Fruit fly (Drosophila melanogaster) whole organism, wandering third instar larva: ENCODE measurements around the gene Trm7-32.
A peak's percentile ranks its signal among the peaks of the same experiment; 100 is the strongest.

Experiments used
- Abd-B ChIP-seq: fragments of >200 bp; optimal IDR thresholded peaks from 2 replicates; lab custom pipeline; 2017; ENCODE audit warnings: missing biosample characterization, missing genetic modification characterization
- CG32264 ChIP-seq: fragments of 200-800 bp; sonication (Bioruptor generic); optimal IDR thresholded peaks from 2 replicates; lab custom pipeline; 2016; ENCODE audit warnings: missing biosample characterization, missing genetic modification characterization
- CG9705 ChIP-seq: fragments of 200-800 bp; sonication (Bioruptor generic); optimal IDR thresholded peaks from 2 replicates; lab custom pipeline; 2018; ENCODE audit warnings: missing biosample characterization, mild to moderate bottlenecking, missing genetic modification characterization
- CrebA ChIP-seq: fragments of 200-800 bp; sonication (Bioruptor generic); optimal IDR thresholded peaks from 2 replicates; lab custom pipeline; 2016; ENCODE audit warnings: missing biosample characterization, mild to moderate bottlenecking, missing genetic modification characterization, borderline replicate concordance
- Dfd ChIP-seq: fragments of >200 bp; optimal IDR thresholded peaks from 2 replicates; lab custom pipeline; 2017; ENCODE audit warnings: missing biosample characterization, missing genetic modification characterization
- Dif ChIP-seq: fragments of 200-275, 200-300 bp; sonication (Bioruptor generic); optimal IDR thresholded peaks from 2 replicates; lab custom pipeline; 2018; ENCODE audit warnings: missing biosample characterization, missing genetic modification characterization; ENCODE audit not compliant: partially characterized antibody
- GATAd ChIP-seq: sonication (Bioruptor generic); optimal IDR thresholded peaks from 2 replicates; lab custom pipeline; 2016; ENCODE audit warnings: missing biosample characterization, missing genetic modification characterization
- HLH106 ChIP-seq: fragments of 200-800 bp; optimal IDR thresholded peaks from 3 replicates; lab custom pipeline; 2019; ENCODE audit warnings: missing biosample characterization, mild to moderate bottlenecking, missing genetic modification characterization, moderate library complexity
- Hnf4 ChIP-seq: fragments of 200-800 bp; sonication (Bioruptor generic); optimal IDR thresholded peaks from 2 replicates; lab custom pipeline; 2016; ENCODE audit warnings: missing biosample characterization, mild to moderate bottlenecking, missing genetic modification characterization
- Hr78 ChIP-seq: fragments of >200 bp; optimal IDR thresholded peaks from 2 replicates; lab custom pipeline; 2017; ENCODE audit warnings: missing biosample characterization, missing genetic modification characterization
- Hr83 ChIP-seq: fragments of 200-300 bp; sonication (Bioruptor generic); optimal IDR thresholded peaks from 2 replicates; lab custom pipeline; 2016; ENCODE audit warnings: missing biosample characterization, mild to moderate bottlenecking, missing genetic modification characterization, moderate library complexity; ENCODE audit not compliant: poor library complexity, severe bottlenecking
- Jra ChIP-seq: sonication (Bioruptor generic); optimal IDR thresholded peaks from 2 replicates; lab custom pipeline; 2016; ENCODE audit warnings: missing biosample characterization, missing genetic modification characterization
- Mio ChIP-seq: sonication (Bioruptor generic); optimal IDR thresholded peaks from 2 replicates; lab custom pipeline; 2016; ENCODE audit warnings: missing biosample characterization, missing genetic modification characterization
- Myc ChIP-seq: fragments of >200 bp; optimal IDR thresholded peaks from 2 replicates; lab custom pipeline; 2017
- N ChIP-seq: fragments of >200 bp; optimal IDR thresholded peaks from 2 replicates; lab custom pipeline; 2018; ENCODE audit warnings: missing biosample characterization, missing external identifiers, missing genetic modification characterization
- OdsH ChIP-seq: fragments of 200-800 bp; sonication (Bioruptor generic); optimal IDR thresholded peaks from 2 replicates; lab custom pipeline; 2016; ENCODE audit warnings: missing biosample characterization, mild to moderate bottlenecking, missing genetic modification characterization
- Rel ChIP-seq, 2 experiments: fragments of 200-800 bp; sonication (Bioruptor generic) in 1 of 2; optimal IDR thresholded peaks; 2 replicates in 1 of 2; 3 replicates in 1 of 2; lab custom pipeline; 2016 to 2019; ENCODE audit warnings: mild to moderate bottlenecking in 2 of 2, missing biosample characterization in 2 of 2, missing genetic modification characterization in 2 of 2, moderate library complexity in 1 of 2
- Sp1 ChIP-seq: fragments of 200-800 bp; sonication (Bioruptor generic); optimal IDR thresholded peaks from 3 replicates; lab custom pipeline; 2019; ENCODE audit warnings: missing biosample characterization, mild to moderate bottlenecking, missing genetic modification characterization, moderate library complexity
- Vsx2 ChIP-seq: fragments of 200-300, 225-300 bp; sonication (Bioruptor generic); optimal IDR thresholded peaks from 2 replicates; lab custom pipeline; 2018; ENCODE audit warnings: missing biosample characterization, missing genetic modification characterization; ENCODE audit not compliant: partially characterized antibody
- br ChIP-seq: fragments of 200-800 bp; sonication (Bioruptor generic); optimal IDR thresholded peaks from 2 replicates; lab custom pipeline; 2016; ENCODE audit warnings: missing biosample characterization, missing genetic modification characterization
- dl ChIP-seq, 2 experiments: fragments of 175-275, 200-275 bp in 1 of 2; fragments of 200-275 bp in 1 of 2; sonication (Bioruptor generic); optimal IDR thresholded peaks; lab custom pipeline; 2018; ENCODE audit warnings: mild to moderate bottlenecking in 2 of 2, missing biosample characterization in 2 of 2, missing genetic modification characterization in 2 of 2, moderate library complexity in 2 of 2; ENCODE audit not compliant: partially characterized antibody in 2 of 2, insufficient read depth in 1 of 2
- dmrt93B ChIP-seq: fragments of 200-800 bp; sonication (Bioruptor generic); optimal IDR thresholded peaks from 2 replicates; lab custom pipeline; 2018; ENCODE audit warnings: missing biosample characterization, mild to moderate bottlenecking, missing genetic modification characterization
- dsf ChIP-seq: sonication (Bioruptor generic); optimal IDR thresholded peaks from 2 replicates; lab custom pipeline; 2016; ENCODE audit warnings: missing biosample characterization, missing genetic modification characterization, borderline replicate concordance
- ey ChIP-seq: fragments of 200-800 bp; sonication (Bioruptor generic); optimal IDR thresholded peaks from 2 replicates; lab custom pipeline; 2016; ENCODE audit warnings: missing biosample characterization, missing genetic modification characterization
- foxo ChIP-seq, 2 experiments: fragments of 200-800 bp; sonication (Bioruptor generic); optimal IDR thresholded peaks; 2 replicates in 1 of 2; 3 replicates in 1 of 2; lab custom pipeline; 2016 to 2017; ENCODE audit warnings: missing biosample characterization in 2 of 2, missing genetic modification characterization in 2 of 2
- fru ChIP-seq: fragments of 200-800 bp; sonication (Bioruptor generic); optimal IDR thresholded peaks from 3 replicates; lab custom pipeline; 2016; ENCODE audit warnings: missing biosample characterization, mild to moderate bottlenecking, missing genetic modification characterization
- h ChIP-seq: fragments of 200-800 bp; sonication (Bioruptor generic); optimal IDR thresholded peaks from 3 replicates; lab custom pipeline; 2016; ENCODE audit warnings: missing biosample characterization, mild to moderate bottlenecking, missing genetic modification characterization
- jim ChIP-seq: fragments of 175-275, 200-325 bp; sonication (Bioruptor generic); optimal IDR thresholded peaks from 2 replicates; lab custom pipeline; 2016; ENCODE audit warnings: missing biosample characterization, mild to moderate bottlenecking, missing genetic modification characterization
- lola ChIP-seq: fragments of >200 bp; optimal IDR thresholded peaks from 2 replicates; lab custom pipeline; 2017; ENCODE audit warnings: missing biosample characterization, missing genetic modification characterization
- pan ChIP-seq: fragments of >200 bp; optimal IDR thresholded peaks from 2 replicates; lab custom pipeline; 2017
- psq ChIP-seq: fragments of 200-800 bp; sonication (Bioruptor generic); optimal IDR thresholded peaks from 3 replicates; lab custom pipeline; 2017; ENCODE audit warnings: missing biosample characterization, mild to moderate bottlenecking, missing genetic modification characterization, moderate library complexity
- rgr ChIP-seq: fragments of 200-800 bp; sonication (Bioruptor generic); optimal IDR thresholded peaks from 3 replicates; lab custom pipeline; 2016; ENCODE audit warnings: missing biosample characterization, mild to moderate bottlenecking, missing genetic modification characterization
- sage ChIP-seq: fragments of 200-800 bp; sonication (Bioruptor generic); optimal IDR thresholded peaks from 2 replicates; lab custom pipeline; 2016; ENCODE audit warnings: missing biosample characterization, mild to moderate bottlenecking, missing genetic modification characterization
- sv ChIP-seq: fragments of 200-800 bp; sonication (Bioruptor generic); optimal IDR thresholded peaks from 3 replicates; lab custom pipeline; 2016; ENCODE audit warnings: missing biosample characterization, missing genetic modification characterization
- tai ChIP-seq: sonication (Bioruptor generic); optimal IDR thresholded peaks from 2 replicates; lab custom pipeline; 2016; ENCODE audit warnings: missing biosample characterization, missing genetic modification characterization
- usp ChIP-seq: fragments of >200 bp; optimal IDR thresholded peaks from 2 replicates; lab custom pipeline; 2017; ENCODE audit warnings: missing biosample characterization, missing genetic modification characterization
- woc ChIP-seq: sonication (Bioruptor generic); optimal IDR thresholded peaks from 2 replicates; lab custom pipeline; 2016; ENCODE audit warnings: missing biosample characterization, mild to moderate bottlenecking, missing genetic modification characterization

Gene Trm7-32

dm6 chr3R:17066077-17066476, 25.6 kb downstream of the Trm7-32 start:
- TF ChIP-seq Hr83 (GFP tag; lab: Kevin White, UChicago) = no peak
- TF ChIP-seq h (GFP tag; lab: Kevin White, UChicago) = no peak
- no peak for TF ChIP-seq Abd-B (GFP tag; lab: Kevin White, UChicago)
- TF ChIP-seq ey (GFP tag; lab: Kevin White, UChicago) = no peak
- TF ChIP-seq Dif = no peak
- no peak for TF ChIP-seq CG9705 (GFP tag; lab: Kevin White, UChicago)
- TF ChIP-seq GATAd (GFP tag; lab: Kevin White, UChicago) = no peak
- TF ChIP-seq woc (GFP tag; lab: Kevin White, UChicago) = no peak
- no peak for TF ChIP-seq Hr78 (GFP tag; lab: Kevin White, UChicago)
- TF ChIP-seq foxo (GFP tag; optimal IDR thresholded peaks at IDR 0.05; lab: Kevin White, UChicago) = no peak
- TF ChIP-seq sv (GFP tag; lab: Kevin White, UChicago) = no peak

- TF ChIP-seq psq (GFP tag; lab: Kevin White, UChicago) (no peak), Mio (GFP tag; lab: Kevin White, UChicago) (no peak), Vsx2 (GFP tag; lab: Kevin White, UChicago) (no peak), OdsH (GFP tag; lab: Kevin White, UChicago) (no peak), Jra (GFP tag; lab: Kevin White, UChicago) (no peak), pan (lab: Kevin White, UChicago) (no peak), Rel (GFP tag; optimal IDR thresholded peaks at IDR 0.05; lab: Kevin White, UChicago) (no peak), Rel (tag; optimal IDR thresholded peaks at IDR 0.05; lab: Kevin White, UChicago) (no peak), sv (GFP tag; lab: Kevin White, UChicago) (no peak), Dif (no peak), ey (GFP tag; lab: Kevin White, UChicago) (no peak), dsf (no peak), HLH106 (tag; lab: Kevin White, UChicago) (no peak), h (GFP tag; lab: Kevin White, UChicago) (no peak), Myc (lab: Kevin White, UChicago) (no peak)
- TF ChIP-seq, all 38 proteins: peak for 0
Measured at dm6 chr3R:17066828-17067430, 26.4 kb downstream of the Trm7-32 start.

- TF ChIP-seq Hr83 (GFP tag; lab: Kevin White, UChicago) = peak; percentile 5
- peak; percentile 62 for TF ChIP-seq h (GFP tag; lab: Kevin White, UChicago)
- TF ChIP-seq br (GFP tag; lab: Kevin White, UChicago) = no peak
Measured at dm6 chr3R:17067721-17068120, 27.2 kb downstream of the Trm7-32 start.

- TF ChIP-seq CG9705 (GFP tag; lab: Kevin White, UChicago) = no peak
- TF ChIP-seq Rel (GFP tag; optimal IDR thresholded peaks at IDR 0.05; lab: Kevin White, UChicago) = no peak
- peak; percentile 47 for TF ChIP-seq Rel (tag; optimal IDR thresholded peaks at IDR 0.05; lab: Kevin White, UChicago)
- TF ChIP-seq Mio (GFP tag; lab: Kevin White, UChicago) = no peak
- TF ChIP-seq foxo (GFP tag; optimal IDR thresholded peaks at IDR 0.05; lab: Kevin White, UChicago) = peak in 1 of 2 experiments; percentile 60
- no peak for TF ChIP-seq Jra (GFP tag; lab: Kevin White, UChicago)
- peak; percentile 64 for TF ChIP-seq Hnf4 (GFP tag; lab: Kevin White, UChicago)
- TF ChIP-seq br (GFP tag; lab: Kevin White, UChicago) = no peak
- TF ChIP-seq fru (GFP tag; lab: Kevin White, UChicago) = peak; percentile 38
- TF ChIP-seq dsf = no peak
- TF ChIP-seq Myc (lab: Kevin White, UChicago) = peak; percentile 57
- peak; percentile 8 for TF ChIP-seq ey (GFP tag; lab: Kevin White, UChicago)
- TF ChIP-seq Dif = no peak
- no peak for TF ChIP-seq dl (GFP tag; optimal IDR thresholded peaks at IDR 0.05; lab: Kevin White, UChicago; ENCODE audit: insufficient read depth in 1 of 2, partially characterized antibody in 2 of 2)
- TF ChIP-seq usp = no peak
- no peak for TF ChIP-seq sage (GFP tag; lab: Kevin White, UChicago)
- TF ChIP-seq Dfd = no peak
- TF ChIP-seq Vsx2 (GFP tag; lab: Kevin White, UChicago) = no peak
- no peak for TF ChIP-seq lola (GFP tag; lab: Kevin White, UChicago)
- TF ChIP-seq pan (lab: Kevin White, UChicago) = no peak
- no peak for TF ChIP-seq CG32264 (GFP tag; lab: Kevin White, UChicago)
- TF ChIP-seq CrebA (GFP tag; lab: Kevin White, UChicago) = no peak
- TF ChIP-seq jim (GFP tag; lab: Kevin White, UChicago) = no peak
- TF ChIP-seq HLH106 (tag; lab: Kevin White, UChicago) = peak; percentile 29
- no peak for TF ChIP-seq N (GFP tag; lab: Kevin White, UChicago)
- no peak for TF ChIP-seq GATAd (GFP tag; lab: Kevin White, UChicago)
- TF ChIP-seq dmrt93B (GFP tag; lab: Kevin White, UChicago) = no peak
- TF ChIP-seq tai (GFP tag; lab: Kevin White, UChicago) = no peak
- peak; percentile 71 for TF ChIP-seq rgr
- TF ChIP-seq Sp1 (GFP tag; lab: Kevin White, UChicago) = peak; percentile 13
- TF ChIP-seq Hr78 (GFP tag; lab: Kevin White, UChicago) = no peak
- TF ChIP-seq OdsH (GFP tag; lab: Kevin White, UChicago) = no peak
- TF ChIP-seq h (GFP tag; lab: Kevin White, UChicago) = peak; percentile 49
- no peak for TF ChIP-seq psq (GFP tag; lab: Kevin White, UChicago)
- TF ChIP-seq Abd-B (GFP tag; lab: Kevin White, UChicago) = no peak
- peak; percentile 5 for TF ChIP-seq Hr83 (GFP tag; lab: Kevin White, UChicago)
- TF ChIP-seq woc (GFP tag; lab: Kevin White, UChicago) = no peak
Measured at dm6 chr3R:17072526-17073114, 32.1 kb downstream of the Trm7-32 start, which contains the start of the genes Ns1 and mRpS11. TSS of gene Ns1 (minus strand) at chr3R:17072675. TSS of gene mRpS11 (plus strand) at chr3R:17072732.
